Worm (Caenorhabditis elegans) whole organism, L2 larva: ENCODE results near the gene Y37H2A.14.

Source experiments
- Y55F3AM.14 ChIP-seq: fragments of 200-800 bp; sonication (Bioruptor generic); optimal IDR thresholded peaks from 2 replicates; lab custom pipeline; 2018; ENCODE audit warnings: mild to moderate bottlenecking, missing genetic modification characterization, missing compliant biosample characterization
- ZK546.5 ChIP-seq: sonication (generic microtip); optimal IDR thresholded peaks from 2 replicates; lab custom pipeline; 2017; ENCODE audit warnings: missing biosample characterization, missing genetic modification characterization
- aly-2 ChIP-seq: fragments of 150-350 bp; optimal IDR thresholded peaks from 2 replicates; lab custom pipeline; 2014; ENCODE audit warnings: missing biosample characterization, missing genetic modification characterization
- ama-1 ChIP-seq: fragments of 150-350 bp; optimal IDR thresholded peaks from 2 replicates; lab custom pipeline; 2018; ENCODE audit warnings: inconsistent platforms
- ceh-16 ChIP-seq: fragments of 150-350 bp; optimal IDR thresholded peaks from 2 replicates; lab custom pipeline; 2014; ENCODE audit warnings: missing biosample characterization, missing genetic modification characterization
- ceh-82 ChIP-seq: fragments of 150-350 bp; optimal IDR thresholded peaks from 2 replicates; lab custom pipeline; 2014; ENCODE audit warnings: missing biosample characterization, missing genetic modification characterization
- dmd-4 ChIP-seq: sonication (generic microtip); optimal IDR thresholded peaks from 2 replicates; lab custom pipeline; 2017; ENCODE audit warnings: missing biosample characterization, missing genetic modification characterization
- egl-27 ChIP-seq: sonication (generic microtip); optimal IDR thresholded peaks from 3 replicates; lab custom pipeline; 2017; ENCODE audit warnings: missing biosample characterization, missing genetic modification reagents, missing genetic modification characterization
- elt-1 ChIP-seq: fragments of 150-350 bp; optimal IDR thresholded peaks from 2 replicates; lab custom pipeline; 2014; ENCODE audit warnings: missing biosample characterization, missing genetic modification characterization
- elt-3 ChIP-seq: sonication (generic microtip); optimal IDR thresholded peaks from 2 replicates; lab custom pipeline; 2017; ENCODE audit warnings: missing biosample characterization, missing genetic modification characterization
- gmeb-1 ChIP-seq: fragments of 150-350 bp; optimal IDR thresholded peaks from 2 replicates; lab custom pipeline; 2014; ENCODE audit warnings: missing biosample characterization, missing genetic modification characterization
- lin-13 ChIP-seq: fragments of 150-350 bp; optimal IDR thresholded peaks from 2 replicates; lab custom pipeline; 2014; ENCODE audit warnings: missing biosample characterization, missing genetic modification reagents, missing genetic modification characterization
- lsy-2 ChIP-seq, 2 experiments: fragments of 150-350 bp in 1 of 2; sonication (generic microtip) in 1 of 2; optimal IDR thresholded peaks; 2 replicates each; lab custom pipeline; 2014 to 2017; ENCODE audit warnings: missing biosample characterization in 2 of 2, missing genetic modification characterization in 2 of 2
- mab-5 ChIP-seq: fragments of 150-350 bp; optimal IDR thresholded peaks from 2 replicates; lab custom pipeline; 2014; ENCODE audit warnings: missing biosample characterization, missing genetic modification characterization
- nhr-10 ChIP-seq: sonication (generic microtip); optimal IDR thresholded peaks from 2 replicates; lab custom pipeline; 2017; ENCODE audit warnings: missing biosample characterization, missing genetic modification characterization
- nhr-12 ChIP-seq: fragments of 150-350 bp; optimal IDR thresholded peaks from 2 replicates; lab custom pipeline; 2014; ENCODE audit warnings: missing biosample characterization, missing genetic modification characterization
- nhr-129 ChIP-seq: fragments of 150-350 bp; optimal IDR thresholded peaks from 2 replicates; lab custom pipeline; 2014; ENCODE audit warnings: missing biosample characterization, missing genetic modification characterization
- nhr-21 ChIP-seq: fragments of 150-350 bp; optimal IDR thresholded peaks from 2 replicates; lab custom pipeline; 2014; ENCODE audit warnings: missing biosample characterization, missing genetic modification characterization
- nhr-23 ChIP-seq: fragments of 150-350 bp; optimal IDR thresholded peaks from 2 replicates; lab custom pipeline; 2014; ENCODE audit warnings: missing biosample characterization, missing genetic modification reagents, missing genetic modification characterization
- nhr-237 ChIP-seq: fragments of 150-350 bp; optimal IDR thresholded peaks from 2 replicates; lab custom pipeline; 2014; ENCODE audit warnings: missing biosample characterization, missing genetic modification characterization
- nhr-25 ChIP-seq: fragments of 150-350 bp; sonication (generic microtip); optimal IDR thresholded peaks from 3 replicates; lab custom pipeline; 2014; ENCODE audit warnings: missing biosample characterization, missing genetic modification characterization
- nhr-6 ChIP-seq: fragments of 150-350 bp; optimal IDR thresholded peaks from 2 replicates; lab custom pipeline; 2014; ENCODE audit warnings: missing biosample characterization, missing genetic modification characterization
- nhr-77 ChIP-seq: fragments of 150-350 bp; optimal IDR thresholded peaks from 2 replicates; lab custom pipeline; 2014; ENCODE audit warnings: missing biosample characterization, missing genetic modification characterization
- peb-1 ChIP-seq: fragments of 150-350 bp; optimal IDR thresholded peaks from 2 replicates; lab custom pipeline; 2014; ENCODE audit warnings: missing biosample characterization, missing genetic modification characterization
- sem-4 ChIP-seq: fragments of 150-350 bp; optimal IDR thresholded peaks from 2 replicates; lab custom pipeline; 2014; ENCODE audit warnings: missing biosample characterization, missing genetic modification reagents, missing genetic modification characterization
- skn-1 ChIP-seq: sonication (generic microtip); optimal IDR thresholded peaks from 2 replicates; lab custom pipeline; 2017; ENCODE audit warnings: missing biosample characterization, missing genetic modification characterization
- sma-3 ChIP-seq: sonication (generic microtip); optimal IDR thresholded peaks from 2 replicates; lab custom pipeline; 2016; ENCODE audit warnings: missing genetic modification reagents, missing genetic modification characterization, missing compliant biosample characterization
- sma-9 ChIP-seq, 2 experiments: fragments of 150-350 bp in 1 of 2; sonication (generic microtip) in 1 of 2; optimal IDR thresholded peaks; 2 replicates each; lab custom pipeline; 2014 to 2016; ENCODE audit warnings: missing genetic modification characterization in 2 of 2, mild to moderate bottlenecking in 1 of 2, missing biosample characterization in 1 of 2, missing compliant biosample characterization in 1 of 2, missing genetic modification reagents in 1 of 2, moderate library complexity in 1 of 2
- snpc-4 ChIP-seq: fragments of 150-350 bp; optimal IDR thresholded peaks from 2 replicates; lab custom pipeline; 2014; ENCODE audit warnings: missing biosample characterization, missing genetic modification characterization
- unc-39 ChIP-seq: fragments of 150-350 bp; optimal IDR thresholded peaks from 2 replicates; lab custom pipeline; 2014; ENCODE audit warnings: missing biosample characterization, missing genetic modification characterization
- unc-55 ChIP-seq: fragments of 150-350 bp; sonication (generic microtip); optimal IDR thresholded peaks from 3 replicates; lab custom pipeline; 2014; ENCODE audit warnings: missing biosample characterization, missing genetic modification reagents, missing genetic modification characterization
- unc-62 ChIP-seq: fragments of 150-350 bp; optimal IDR thresholded peaks from 2 replicates; lab custom pipeline; 2014; ENCODE audit warnings: missing biosample characterization, missing genetic modification reagents, missing genetic modification characterization
- zag-1 ChIP-seq: fragments of 150-350 bp; optimal IDR thresholded peaks from 2 replicates; lab custom pipeline; 2014; ENCODE audit warnings: missing biosample characterization, missing genetic modification characterization
- ztf-1 ChIP-seq: fragments of 200-800 bp; sonication (Bioruptor generic); conservative IDR thresholded peaks from 2 replicates; pipeline ENCODE4 v1.3.6; 2022; ENCODE audit warnings: missing genetic modification characterization, missing compliant biosample characterization
- ztf-4 ChIP-seq: fragments of 150-350 bp; optimal IDR thresholded peaks from 2 replicates; lab custom pipeline; 2014; ENCODE audit warnings: missing biosample characterization, missing genetic modification characterization

Gene Y37H2A.14

ce11 chrV:18115054-18115453, 28.5 kb upstream of the Y37H2A.14 start:
- peak; percentile 45 for TF ChIP-seq unc-55 (GFP tag; lab: Kevin White, UChicago)

DNA sequence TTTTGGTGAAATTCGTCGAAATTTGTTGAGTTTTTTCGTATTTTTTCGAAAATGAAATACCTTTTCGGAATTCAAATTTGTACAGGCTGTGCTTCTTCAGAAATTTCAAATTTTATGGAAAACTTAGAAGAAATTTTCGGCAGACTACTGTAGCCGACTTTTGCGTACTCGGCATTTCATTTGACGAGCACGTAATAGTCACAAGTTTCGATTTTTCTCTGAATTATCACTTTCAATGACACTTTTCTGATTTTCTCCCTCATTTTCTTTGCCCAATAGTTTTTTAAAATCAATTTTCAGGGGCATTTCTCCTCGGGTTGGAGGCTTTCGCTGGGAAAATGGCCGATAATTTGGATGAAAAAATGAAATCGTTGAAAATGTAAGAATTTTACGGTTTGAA, 19.9 kb upstream of the Y37H2A.14 start, which contains the start of gene fbxa-107:
TSS of gene fbxa-107 (plus strand) at position 301 of the 400 bp plus-strand sequence.
- TF ChIP-seq unc-39 (tag; lab: Kevin White, UChicago) (no peak), elt-1 (tag; lab: Kevin White, UChicago) (no peak), egl-27 (tag; lab: Kevin White, UChicago) (no peak), nhr-10 (no peak), mab-5 (no peak), unc-62 (GFP tag; lab: Kevin White, UChicago) (no peak), lin-13 (GFP tag; lab: Kevin White, UChicago) (no peak), peb-1 (tag; lab: Kevin White, UChicago) (no peak), nhr-129 (tag; lab: Kevin White, UChicago) (no peak), aly-2 (no peak), ZK546.5 (no peak), skn-1 (tag; lab: Kevin White, UChicago) (no peak), sem-4 (tag; lab: Kevin White, UChicago) (no peak), sma-9 (GFP tag; optimal IDR thresholded peaks at IDR 0.05; lab: Kevin White, UChicago) (no peak), sma-9 (tag; optimal IDR thresholded peaks at IDR 0.05; lab: Kevin White, UChicago) (no peak), zag-1 (tag; lab: Kevin White, UChicago) (no peak), nhr-12 (no peak), nhr-21 (tag; lab: Kevin White, UChicago) (no peak), ceh-82 (tag; lab: Kevin White, UChicago) (no peak)

ce11 chrV:18125075-18125474, 18.5 kb upstream of the Y37H2A.14 start, which contains the start of gene fbxa-210:
fbxa-210 (plus strand) TSS chrV:18125375.
- no peak for TF ChIP-seq ama-1 (lab: Kevin White, UChicago)
- TF ChIP-seq skn-1 (tag; lab: Kevin White, UChicago): no peak
- no peak for TF ChIP-seq nhr-10
- no peak for TF ChIP-seq unc-62 (GFP tag; lab: Kevin White, UChicago)
- no peak for TF ChIP-seq nhr-6 (tag; lab: Kevin White, UChicago)
- TF ChIP-seq ztf-4 (tag; lab: Kevin White, UChicago): no peak
- TF ChIP-seq snpc-4 (tag; lab: Kevin White, UChicago): no peak
- TF ChIP-seq sma-9 (GFP tag; optimal IDR thresholded peaks at IDR 0.05; lab: Kevin White, UChicago): no peak
- TF ChIP-seq sma-9 (tag; optimal IDR thresholded peaks at IDR 0.05; lab: Kevin White, UChicago): no peak
- TF ChIP-seq peb-1 (tag; lab: Kevin White, UChicago): no peak
- TF ChIP-seq nhr-25 (tag; lab: Kevin White, UChicago): no peak
- no peak for TF ChIP-seq gmeb-1
- no peak for TF ChIP-seq elt-3
- TF ChIP-seq nhr-129 (tag; lab: Kevin White, UChicago): no peak
- no peak for TF ChIP-seq Y55F3AM.14
- no peak for TF ChIP-seq ztf-1 (GFP tag; lab: Robert Waterston, UW)
- no peak for TF ChIP-seq ceh-16
- no peak for TF ChIP-seq dmd-4

ce11 chrV:18127192-18127591, 16.4 kb upstream of the Y37H2A.14 start, which contains the start of gene fbxa-211:
fbxa-211 (plus strand) TSS chrV:18127519.
- TF ChIP-seq ceh-16: no peak
- no peak for TF ChIP-seq ZK546.5
- TF ChIP-seq unc-55 (GFP tag; lab: Kevin White, UChicago): no peak
- TF ChIP-seq nhr-23 (tag; lab: Kevin White, UChicago): no peak
- no peak for TF ChIP-seq nhr-21 (tag; lab: Kevin White, UChicago)
- TF ChIP-seq aly-2: no peak
- TF ChIP-seq unc-39 (tag; lab: Kevin White, UChicago): no peak
- no peak for TF ChIP-seq sma-3 (GFP tag; lab: Kevin White, UChicago)
- TF ChIP-seq Y55F3AM.14: no peak
- TF ChIP-seq lsy-2 (tag; optimal IDR thresholded peaks at IDR 0.05; lab: Kevin White, UChicago): no peak
- TF ChIP-seq nhr-10: no peak
- no peak for TF ChIP-seq sem-4 (tag; lab: Kevin White, UChicago)
- no peak for TF ChIP-seq nhr-237 (tag; lab: Kevin White, UChicago)
- TF ChIP-seq ceh-82 (tag; lab: Kevin White, UChicago): no peak
- no peak for TF ChIP-seq nhr-77 (tag; lab: Kevin White, UChicago)
- TF ChIP-seq ama-1 (lab: Kevin White, UChicago): no peak
- TF ChIP-seq elt-3: no peak
- no peak for TF ChIP-seq lin-13 (GFP tag; lab: Kevin White, UChicago)
- TF ChIP-seq peb-1 (tag; lab: Kevin White, UChicago): no peak
- TF ChIP-seq dmd-4: no peak
